Worm (Caenorhabditis elegans): ENCODE results near the gene thn-2.

DNA sequence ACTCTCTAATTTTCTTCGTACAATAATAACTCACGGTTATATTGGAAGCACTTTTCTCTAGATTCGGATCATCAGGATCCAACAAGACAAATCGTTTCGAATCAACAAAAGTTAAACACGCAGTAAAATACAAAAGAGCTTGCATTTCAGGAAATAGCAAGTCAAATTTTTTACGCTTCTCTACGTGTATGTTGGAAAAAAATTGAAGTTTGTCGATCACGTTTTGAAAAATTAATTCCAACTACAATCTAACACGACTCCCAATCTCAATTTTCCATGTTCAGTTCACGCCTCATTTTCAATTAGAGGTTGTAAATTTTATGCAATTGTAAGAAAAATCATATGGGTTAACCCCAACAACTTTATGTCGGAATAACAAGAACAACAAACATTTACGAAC lies 7.0 kb downstream of the thn-2 start, which contains the start of gene spe-45:
- TF ChIP-seq klf-2 (GFP tag; conservative IDR thresholded peaks at IDR 0.05): no peak
- no peak for TF ChIP-seq ztf-23 (GFP tag; IDR thresholded peaks at IDR 0.05)
- no peak for TF ChIP-seq ztf-29 (GFP tag; IDR thresholded peaks at IDR 0.05)
- no peak for TF ChIP-seq flt-1 (GFP tag; IDR thresholded peaks at IDR 0.05)
- no peak for TF ChIP-seq ref-1 (GFP tag; conservative IDR thresholded peaks at IDR 0.05)
- TF ChIP-seq tab-1 (GFP tag; IDR thresholded peaks at IDR 0.05): no peak
- TF ChIP-seq med-1 (GFP tag; optimal IDR thresholded peaks at IDR 0.05; ENCODE audit: insufficient read depth): no peak
- no peak for TF ChIP-seq T22C8.4 (GFP tag; IDR thresholded peaks at IDR 0.05)
